Fruit fly (Drosophila melanogaster) whole organism, embryonic: ENCODE results near the gene HemK2.

ENCODE experiments used
- CG12071 ChIP-seq: fragments of 200-800 bp; sonication (Bioruptor generic); optimal IDR thresholded peaks from 3 replicates; lab custom pipeline; 2018; ENCODE audit warnings: missing biosample characterization, mild to moderate bottlenecking, missing genetic modification characterization
- CG3281 ChIP-seq: fragments of 200-800 bp; sonication (Bioruptor generic); optimal IDR thresholded peaks from 3 replicates; lab custom pipeline; 2017; ENCODE audit warnings: missing biosample characterization, mild to moderate bottlenecking, missing genetic modification characterization
- CG4328 ChIP-seq: fragments of 200-800 bp; sonication (Bioruptor generic); optimal IDR thresholded peaks from 3 replicates; lab custom pipeline; 2017; ENCODE audit warnings: missing biosample characterization, missing genetic modification reagents, missing genetic modification characterization
- mam ChIP-seq: fragments of 200-800 bp; sonication (Bioruptor generic); optimal IDR thresholded peaks from 3 replicates; lab custom pipeline; 2016; ENCODE audit warnings: missing biosample characterization, missing genetic modification characterization
- sob ChIP-seq: fragments of 200-800 bp; sonication (Bioruptor generic); IDR thresholded peaks from 2 replicates; pipeline ENCODE4 v1.3.6; 2022; ENCODE audit warnings: missing biosample characterization, missing genetic modification characterization

DNA sequence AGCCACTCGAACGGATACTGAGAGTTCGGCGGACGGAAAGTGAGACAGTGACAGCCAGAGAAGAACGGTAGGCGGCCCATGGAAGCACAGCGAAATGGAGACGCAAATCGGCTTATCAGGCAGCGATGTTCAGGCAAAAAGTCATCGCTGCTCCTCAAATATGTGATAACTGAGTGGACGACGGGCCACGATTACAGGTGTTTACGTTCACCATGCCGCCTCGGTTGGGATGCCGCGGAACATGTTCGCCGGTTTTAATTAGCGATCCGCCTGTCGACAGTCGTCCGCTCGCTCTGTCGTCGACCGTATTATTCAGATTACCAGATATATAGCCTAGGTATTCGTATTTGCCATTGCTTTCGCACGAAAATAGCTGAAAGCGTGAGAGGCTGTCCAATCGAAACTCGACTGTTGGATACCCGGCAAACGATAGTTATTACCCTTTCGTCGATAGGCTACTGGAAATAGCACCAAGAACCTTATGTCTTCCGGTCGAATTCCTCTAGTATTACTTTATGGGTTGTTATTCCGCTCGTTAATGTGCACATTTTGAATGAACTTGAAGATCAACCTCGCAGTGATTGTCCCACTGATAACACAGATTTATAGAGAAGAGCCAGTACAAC lies 8.3 kb downstream of the HemK2 start:
- TF ChIP-seq sob (GFP tag; lab: Robert Waterston, UW) (no peak), CG3281 (GFP tag; lab: Kevin White, UChicago) (no peak), mam (GFP tag; lab: Kevin White, UChicago) (no peak), CG12071 (GFP tag; lab: Kevin White, UChicago) (no peak), CG4328 (no peak)
